Fruit fly (Drosophila melanogaster) ovary, adult (tissue): ENCODE results near the gene ppk20.
A peak's percentile ranks its signal among the peaks of the same experiment; 100 is the strongest.

Source experiments
- CG17801 ChIP-seq: fragments of 200-800 bp; optimal IDR thresholded peaks from 2 replicates; lab custom pipeline; 2019; ENCODE audit warnings: missing biosample characterization, mild to moderate bottlenecking, missing genetic modification characterization, moderate library complexity; ENCODE audit not compliant: partially characterized antibody

ppk20 gene

dm6 chr3R:29651488-29651887 is 17.2 kb downstream of the ppk20 start:
- TF ChIP-seq CG17801 (GFP tag; lab: Kevin White, UChicago), result no peak

dm6 chr3R:29625883-29626282 is 42.8 kb downstream of the ppk20 start:
- TF ChIP-seq CG17801 (GFP tag; lab: Kevin White, UChicago), result no peak

dm6 chr3R:29620712-29621479 is 47.8 kb downstream of the ppk20 start:
- no peak for TF ChIP-seq CG17801 (GFP tag; lab: Kevin White, UChicago)

dm6 chr3R:29618515-29619157 is 50.0 kb downstream of the ppk20 start, which contains the start of gene CG1907:
Gene CG1907, plus strand, starts transcription at chr3R:29619065.
- peak; percentile 97 for TF ChIP-seq CG17801 (GFP tag; lab: Kevin White, UChicago)

dm6 chr3R:29617709-29618212 is 50.9 kb downstream of the ppk20 start:
- no peak for TF ChIP-seq CG17801 (GFP tag; lab: Kevin White, UChicago)

dm6 chr3R:29617197-29617596 is 51.5 kb downstream of the ppk20 start:
- TF ChIP-seq CG17801 (GFP tag; lab: Kevin White, UChicago), result no peak
